Worm (Caenorhabditis elegans) whole organism, young adult: ENCODE results near the gene F40A3.3.

ENCODE experiments used
- B0261.1 ChIP-seq: sonication (generic microtip); optimal IDR thresholded peaks from 2 replicates; lab custom pipeline; 2016; ENCODE audit warnings: mild to moderate bottlenecking, missing genetic modification characterization, moderate library complexity, missing compliant biosample characterization
- C17E4.6 ChIP-seq: fragments of 200-800 bp; sonication (Bioruptor generic); IDR thresholded peaks from 2 replicates; pipeline ENCODE4 v1.3.6; 2022; ENCODE audit warnings: missing genetic modification reagents, missing genetic modification characterization, missing compliant biosample characterization
- F22D6.2 ChIP-seq: sonication (generic microtip); optimal IDR thresholded peaks from 2 replicates; lab custom pipeline; 2016; ENCODE audit warnings: mild to moderate bottlenecking, missing genetic modification characterization, missing compliant biosample characterization
- F39B2.1 ChIP-seq: fragments of 200-800 bp; sonication (Bioruptor generic); IDR thresholded peaks from 2 replicates; pipeline ENCODE4 v1.3.6; 2022; ENCODE audit warnings: missing genetic modification reagents, missing genetic modification characterization, missing compliant biosample characterization
- F57A8.1 ChIP-seq: fragments of 200-800 bp; sonication (Bioruptor generic); optimal IDR thresholded peaks from 2 replicates; lab custom pipeline; 2018; ENCODE audit warnings: mild to moderate bottlenecking, missing genetic modification characterization, moderate library complexity, missing compliant biosample characterization
- F57C9.4 ChIP-seq: sonication (generic microtip); optimal IDR thresholded peaks from 2 replicates; lab custom pipeline; 2017; ENCODE audit warnings: mild to moderate bottlenecking, missing genetic modification characterization, missing compliant biosample characterization
- K12H6.12 ChIP-seq: fragments of 200-800 bp; sonication (Bioruptor generic); optimal IDR thresholded peaks from 2 replicates; lab custom pipeline; 2018; ENCODE audit warnings: mild to moderate bottlenecking, missing genetic modification characterization, missing compliant biosample characterization
- T26A5.8 ChIP-seq: sonication (generic microtip); optimal IDR thresholded peaks from 2 replicates; lab custom pipeline; 2016; ENCODE audit warnings: missing genetic modification characterization, missing compliant biosample characterization
- Y53F4B.3 ChIP-seq: fragments of 200-800 bp; sonication (Bioruptor generic); IDR thresholded peaks from 2 replicates; pipeline ENCODE4 v1.3.6; 2022; ENCODE audit warnings: missing genetic modification reagents, missing genetic modification characterization, missing compliant biosample characterization
- Y95B8A.8 ChIP-seq: fragments of 200-800 bp; sonication (Bioruptor generic); IDR thresholded peaks from 2 replicates; pipeline ENCODE4 v1.3.6; 2022; ENCODE audit warnings: missing genetic modification reagents, missing genetic modification characterization, missing compliant biosample characterization
- ZK185.1 ChIP-seq: sonication (generic microtip); optimal IDR thresholded peaks from 2 replicates; lab custom pipeline; 2016; ENCODE audit warnings: mild to moderate bottlenecking, missing genetic modification characterization, missing compliant biosample characterization; ENCODE audit not compliant: poor library complexity, severe bottlenecking
- ama-1 ChIP-seq, 3 experiments: fragments of 150-350 bp in 1 of 3; sonication (generic microtip) in 2 of 3; optimal IDR thresholded peaks; 2 replicates each; lab custom pipeline; 2014 to 2018; ENCODE audit warnings: missing biosample characterization in 2 of 3, missing genetic modification characterization in 2 of 3, missing genetic modification reagents in 2 of 3
- atf-7 ChIP-seq: sonication (generic microtip); optimal IDR thresholded peaks from 2 replicates; lab custom pipeline; 2017; ENCODE audit warnings: mild to moderate bottlenecking, missing genetic modification characterization, missing compliant biosample characterization
- attf-3 ChIP-seq: fragments of 200-800 bp; sonication (Bioruptor generic); conservative IDR thresholded peaks from 2 replicates; pipeline ENCODE4 v1.3.6; 2022; ENCODE audit warnings: missing genetic modification reagents, missing genetic modification characterization, missing compliant biosample characterization
- attf-6 ChIP-seq: fragments of 200-800 bp; sonication (Bioruptor generic); IDR thresholded peaks from 2 replicates; pipeline ENCODE4 v1.3.6; 2022; ENCODE audit warnings: missing genetic modification reagents, missing genetic modification characterization, missing compliant biosample characterization
- bed-1 ChIP-seq: fragments of 200-800 bp; sonication (Bioruptor generic); IDR thresholded peaks from 2 replicates; pipeline ENCODE4 v1.3.6; 2022; ENCODE audit warnings: missing genetic modification reagents, missing genetic modification characterization, missing compliant biosample characterization
- ceh-27 ChIP-seq: fragments of 200-800 bp; sonication (Bioruptor generic); optimal IDR thresholded peaks from 2 replicates; lab custom pipeline; 2018; ENCODE audit warnings: mild to moderate bottlenecking, missing genetic modification characterization, moderate library complexity, missing compliant biosample characterization
- ceh-40 ChIP-seq: fragments of 200-800 bp; sonication (Bioruptor generic); IDR thresholded peaks from 2 replicates; pipeline ENCODE4 v1.3.6; 2022; ENCODE audit warnings: missing genetic modification characterization, missing compliant biosample characterization
- ceh-79 ChIP-seq: sonication (generic microtip); optimal IDR thresholded peaks from 2 replicates; lab custom pipeline; 2017; ENCODE audit warnings: mild to moderate bottlenecking, missing genetic modification characterization, missing compliant biosample characterization
- chd-7 ChIP-seq: sonication (generic microtip); optimal IDR thresholded peaks from 2 replicates; lab custom pipeline; 2016; ENCODE audit warnings: mild to moderate bottlenecking, missing genetic modification characterization, moderate library complexity, missing compliant biosample characterization
- die-1 ChIP-seq: sonication (generic microtip); optimal IDR thresholded peaks from 2 replicates; lab custom pipeline; 2016; ENCODE audit warnings: missing genotype, mild to moderate bottlenecking, missing genetic modification characterization, missing compliant biosample characterization
- dox-1 ChIP-seq: fragments of 200-800 bp; sonication (Bioruptor generic); IDR thresholded peaks from 2 replicates; pipeline ENCODE4 v1.3.6; 2022; ENCODE audit warnings: missing genetic modification reagents, missing genetic modification characterization, missing compliant biosample characterization
- dpff-1 ChIP-seq: sonication (generic microtip); optimal IDR thresholded peaks from 2 replicates; lab custom pipeline; 2017; ENCODE audit warnings: mild to moderate bottlenecking, missing genetic modification characterization, missing compliant biosample characterization
- dpl-1 ChIP-seq: fragments of 150-350 bp; optimal IDR thresholded peaks from 2 replicates; lab custom pipeline; 2014; ENCODE audit warnings: missing biosample characterization, missing genetic modification reagents, missing genetic modification characterization
- egl-18 ChIP-seq: fragments of 200-800 bp; sonication (Bioruptor generic); IDR thresholded peaks from 2 replicates; pipeline ENCODE4 v1.3.6; 2022; ENCODE audit warnings: missing genetic modification reagents, missing genetic modification characterization, missing compliant biosample characterization
- ekl-4 ChIP-seq: fragments of 200-800 bp; sonication (Bioruptor generic); IDR thresholded peaks from 2 replicates; pipeline ENCODE4 v1.3.6; 2022; ENCODE audit warnings: missing genetic modification reagents, missing genetic modification characterization, missing compliant biosample characterization
- hmg-1.2 ChIP-seq: fragments of 200-800 bp; sonication (Bioruptor generic); IDR thresholded peaks from 2 replicates; pipeline ENCODE4 v1.3.6; 2022; ENCODE audit warnings: missing genetic modification reagents, missing genetic modification characterization, missing compliant biosample characterization
- hsf-1 ChIP-seq: fragments of 200-800 bp; sonication (Bioruptor generic); IDR thresholded peaks from 2 replicates; pipeline ENCODE4 v1.3.6; 2022; ENCODE audit warnings: missing genetic modification reagents, missing genetic modification characterization, missing compliant biosample characterization
- let-526 ChIP-seq: fragments of 200-800 bp; sonication (Bioruptor generic); IDR thresholded peaks from 2 replicates; pipeline ENCODE4 v1.3.6; 2022; ENCODE audit warnings: missing genetic modification reagents, missing genetic modification characterization, missing compliant biosample characterization
- lir-1 ChIP-seq: fragments of 200-800 bp; sonication (Bioruptor generic); conservative IDR thresholded peaks from 2 replicates; pipeline ENCODE4 v1.3.6; 2022; ENCODE audit warnings: missing genetic modification reagents, missing genetic modification characterization, missing compliant biosample characterization
- madf-10 ChIP-seq: sonication (generic microtip); optimal IDR thresholded peaks from 2 replicates; lab custom pipeline; 2016; ENCODE audit warnings: mild to moderate bottlenecking, missing genetic modification characterization, missing compliant biosample characterization
- madf-8 ChIP-seq: fragments of 200-800 bp; sonication (Bioruptor generic); conservative IDR thresholded peaks from 2 replicates; pipeline ENCODE4 v1.3.6; 2022; ENCODE audit warnings: missing genetic modification reagents, missing genetic modification characterization, missing compliant biosample characterization
- mcd-1 ChIP-seq: fragments of 200-800 bp; sonication (Bioruptor generic); IDR thresholded peaks from 2 replicates; pipeline ENCODE4 v1.3.6; 2022; ENCODE audit warnings: missing genetic modification reagents, missing genetic modification characterization, missing compliant biosample characterization
- mel-28 ChIP-seq: sonication (generic microtip); optimal IDR thresholded peaks from 2 replicates; lab custom pipeline; 2016; ENCODE audit warnings: borderline replicate concordance, mild to moderate bottlenecking, missing genetic modification characterization, missing compliant biosample characterization
- nfyb-1 ChIP-seq: fragments of 200-800 bp; sonication (Bioruptor generic); IDR thresholded peaks from 2 replicates; pipeline ENCODE4 v1.3.6; 2022; ENCODE audit warnings: missing genetic modification reagents, missing genetic modification characterization, missing compliant biosample characterization
- nhr-120 ChIP-seq: fragments of 200-800 bp; sonication (Bioruptor generic); IDR thresholded peaks from 2 replicates; pipeline ENCODE4 v1.3.6; 2022; ENCODE audit warnings: missing genetic modification characterization, missing compliant biosample characterization
- nhr-80 ChIP-seq: sonication (generic microtip); optimal IDR thresholded peaks from 2 replicates; lab custom pipeline; 2016; ENCODE audit warnings: missing genetic modification characterization, missing compliant biosample characterization
- rec-8 ChIP-seq, 2 experiments: sonication (generic microtip); optimal IDR thresholded peaks; 2 replicates each; lab custom pipeline; 2016; ENCODE audit warnings: mild to moderate bottlenecking in 2 of 2, missing genetic modification characterization in 2 of 2, missing genetic modification reagents in 2 of 2, missing genotype in 2 of 2, missing biosample characterization in 1 of 2, missing compliant biosample characterization in 1 of 2, moderate library complexity in 1 of 2
- sdz-38 ChIP-seq: sonication (generic microtip); optimal IDR thresholded peaks from 2 replicates; lab custom pipeline; 2016; ENCODE audit warnings: missing genotype, missing genetic modification characterization, missing compliant biosample characterization
- unc-130 ChIP-seq: sonication (generic microtip); optimal IDR thresholded peaks from 2 replicates; lab custom pipeline; 2016; ENCODE audit warnings: missing genetic modification reagents, missing genetic modification characterization, missing compliant biosample characterization
- zfh-2 ChIP-seq: fragments of 200-800 bp; sonication (Bioruptor generic); conservative IDR thresholded peaks from 2 replicates; pipeline ENCODE4 v1.3.6; 2022; ENCODE audit warnings: missing genetic modification reagents, missing genetic modification characterization, missing compliant biosample characterization
- ztf-18 ChIP-seq: sonication (generic microtip); optimal IDR thresholded peaks from 2 replicates; lab custom pipeline; 2016; ENCODE audit warnings: missing genotype, mild to moderate bottlenecking, missing genetic modification characterization, missing compliant biosample characterization
- ztf-22 ChIP-seq: fragments of 200-800 bp; sonication (Bioruptor generic); optimal IDR thresholded peaks from 2 replicates; lab custom pipeline; 2018; ENCODE audit warnings: mild to moderate bottlenecking, missing genetic modification characterization, moderate library complexity, missing compliant biosample characterization
- ztf-28 ChIP-seq: fragments of 200-800 bp; sonication (Bioruptor generic); IDR thresholded peaks from 2 replicates; pipeline ENCODE4 v1.3.6; 2022; ENCODE audit warnings: missing genetic modification reagents, missing genetic modification characterization, missing compliant biosample characterization
- ztf-3 ChIP-seq: fragments of 200-800 bp; sonication (Bioruptor generic); optimal IDR thresholded peaks from 2 replicates; lab custom pipeline; 2018; ENCODE audit warnings: mild to moderate bottlenecking, missing genetic modification characterization, missing compliant biosample characterization

Gene F40A3.3

ce11 chrV:7842228-7842627, 35.0 kb upstream of the F40A3.3 start, which contains the start of gene grd-8:
grd-8 (plus strand) TSS chrV:7842528.
- TF ChIP-seq dox-1 (no peak), attf-3 (GFP tag; lab: Robert Waterston, UW) (no peak), nfyb-1 (no peak), ekl-4 (GFP tag; lab: Robert Waterston, UW) (no peak), ZK185.1 (tag; lab: Kevin White, UChicago) (no peak), C17E4.6 (GFP tag; lab: Robert Waterston, UW) (no peak), ztf-18 (tag; lab: Kevin White, UChicago) (no peak), ztf-28 (GFP tag; lab: Robert Waterston, UW) (no peak), F57C9.4 (tag; lab: Kevin White, UChicago) (no peak), mel-28 (tag; lab: Kevin White, UChicago) (no peak), dpff-1 (no peak), Y53F4B.3 (GFP tag; lab: Robert Waterston, UW) (no peak), bed-1 (GFP tag; lab: Robert Waterston, UW) (no peak), lir-1 (GFP tag; lab: Robert Waterston, UW) (no peak)
- TF ChIP-seq, all 124 proteins: peak for 0

DNA sequence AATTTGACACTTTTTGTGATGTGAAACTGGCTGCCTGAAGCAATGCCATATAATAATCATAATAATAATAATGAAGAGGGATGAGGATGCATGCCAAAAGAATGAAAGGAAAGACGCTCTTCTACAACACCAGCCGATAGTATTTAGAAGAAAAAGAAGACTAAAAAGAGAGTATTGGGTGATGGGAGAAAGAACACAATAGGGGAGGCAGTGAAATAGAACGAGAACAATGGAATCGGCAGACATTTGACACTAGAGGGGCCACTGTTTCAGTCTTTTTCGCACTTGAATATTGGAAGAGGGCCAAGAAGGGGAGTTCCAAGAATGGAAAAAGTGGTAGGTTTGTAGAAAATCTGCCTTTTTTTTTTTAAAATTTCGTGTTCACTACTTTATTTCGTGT, 30.1 kb upstream of the F40A3.3 start, which contains the start of gene memo-1:
TSS of gene memo-1 (minus strand) at position 2 of the 400 bp plus-strand sequence.
- TF ChIP-seq hmg-1.2 (GFP tag; lab: Robert Waterston, UW) (0 out of 2 replicates have a peak, but pooled peaks have one; percentile 6), ama-1 (optimal IDR thresholded peaks at IDR 0.05; lab: Kevin White, UChicago) (peak; percentile 84), ama-1 (GFP tag; optimal IDR thresholded peaks at IDR 0.05; lab: Kevin White, UChicago) (no peak), ceh-27 (GFP tag; lab: Kevin White, UChicago) (peak; percentile 26), zfh-2 (GFP tag; lab: Robert Waterston, UW) (no peak), B0261.1 (no peak)

ce11 chrV:7847687-7848086, 29.6 kb upstream of the F40A3.3 start:
- TF ChIP-seq nhr-80 (tag; lab: Kevin White, UChicago) (no peak), dpl-1 (GFP tag; lab: Kevin White, UChicago) (no peak), attf-6 (GFP tag; lab: Robert Waterston, UW) (no peak), chd-7 (tag; lab: Kevin White, UChicago) (no peak), T26A5.8 (tag; lab: Kevin White, UChicago) (no peak), let-526 (no peak), K12H6.12 (tag; lab: Kevin White, UChicago) (no peak), dox-1 (no peak), ztf-22 (GFP tag; lab: Kevin White, UChicago) (no peak), C17E4.6 (GFP tag; lab: Robert Waterston, UW) (no peak), ceh-79 (tag; lab: Kevin White, UChicago) (no peak), rec-8 (tag; optimal IDR thresholded peaks at IDR 0.05; lab: Kevin White, UChicago) (no peak), nhr-120 (no peak), die-1 (tag; lab: Kevin White, UChicago) (no peak), hmg-1.2 (GFP tag; lab: Robert Waterston, UW) (no peak), F22D6.2 (tag; lab: Kevin White, UChicago) (no peak)

DNA sequence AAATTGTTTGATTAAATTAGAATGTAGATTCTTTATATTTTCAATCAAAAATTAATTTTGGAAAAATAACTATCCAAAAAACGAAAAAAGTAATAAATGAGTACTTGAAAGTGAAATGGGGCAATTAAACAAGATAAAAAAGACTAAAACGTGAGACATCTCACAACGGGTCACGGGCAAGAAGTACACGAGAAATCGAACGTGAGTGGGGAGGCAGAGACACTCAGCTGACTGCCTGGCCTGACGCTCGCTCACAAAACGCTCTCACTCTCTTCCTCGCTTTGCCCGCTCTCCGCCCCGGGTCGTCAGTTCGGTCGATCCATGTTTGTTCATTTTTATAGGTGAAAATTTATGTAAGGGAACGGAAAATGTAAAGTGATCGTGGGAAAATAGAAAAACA, 29.0 kb upstream of the F40A3.3 start:
- TF ChIP-seq ceh-40 (no peak), egl-18 (GFP tag; lab: Robert Waterston, UW) (no peak), sdz-38 (tag; lab: Kevin White, UChicago) (no peak), mcd-1 (GFP tag; lab: Robert Waterston, UW) (peak; percentile 24; the same call in 1 of the 2 replicates), unc-130 (GFP tag; lab: Kevin White, UChicago) (no peak), F39B2.1 (GFP tag; lab: Robert Waterston, UW) (no peak), madf-8 (GFP tag; lab: Robert Waterston, UW) (no peak), F57A8.1 (GFP tag; lab: Kevin White, UChicago) (no peak), atf-7 (tag; lab: Kevin White, UChicago) (peak; percentile 2), hsf-1 (GFP tag; lab: Robert Waterston, UW) (no peak), F57C9.4 (tag; lab: Kevin White, UChicago) (no peak), rec-8 (tag; optimal IDR thresholded peaks at IDR 0.05; lab: Kevin White, UChicago) (no peak), attf-6 (GFP tag; lab: Robert Waterston, UW) (no peak), madf-10 (tag; lab: Kevin White, UChicago) (no peak), ztf-3 (GFP tag; lab: Kevin White, UChicago) (no peak), Y95B8A.8 (no peak), nhr-120 (no peak)
